Fruit fly (Drosophila melanogaster) whole organism, embryonic: Measurements from ENCODE around the gene ssp5.
A peak's percentile ranks its signal among the peaks of the same experiment; 100 is the strongest.

Experiments used
- Adf1 ChIP-seq: fragments of 200-800 bp; sonication (Bioruptor generic); IDR thresholded peaks from 2 replicates; pipeline ENCODE4 v1.3.6; 2022; ENCODE audit warnings: missing biosample characterization, missing genetic modification characterization
- Atf3 ChIP-seq: fragments of 200-800 bp; sonication (Bioruptor generic); optimal IDR thresholded peaks from 3 replicates; lab custom pipeline; 2016; ENCODE audit warnings: missing biosample characterization, missing genetic modification characterization
- B-H1 ChIP-seq: fragments of 200-800 bp; sonication (Bioruptor generic); IDR thresholded peaks from 3 replicates; pipeline ENCODE4 v1.3.6; 2022; ENCODE audit warnings: missing biosample characterization, missing genetic modification characterization
- BEAF-32 ChIP-seq: fragments of 200-800 bp; sonication (Bioruptor generic); optimal IDR thresholded peaks from 3 replicates; lab custom pipeline; 2017; ENCODE audit warnings: missing biosample characterization, missing genetic modification characterization, mild to moderate bottlenecking, moderate library complexity, missing genetic modification reagents
- CG10274 ChIP-seq: fragments of 200-800 bp; sonication (Bioruptor generic); optimal IDR thresholded peaks from 3 replicates; lab custom pipeline; 2017; ENCODE audit warnings: missing biosample characterization, mild to moderate bottlenecking, missing genetic modification characterization
- CG11695 ChIP-seq: fragments of 200-800 bp; sonication (Bioruptor generic); IDR thresholded peaks from 3 replicates; pipeline ENCODE4 v1.3.6; 2022; ENCODE audit warnings: missing biosample characterization, missing genetic modification characterization
- CG12155 ChIP-seq: fragments of 200-800 bp; sonication (Bioruptor generic); optimal IDR thresholded peaks from 3 replicates; lab custom pipeline; 2016; ENCODE audit warnings: missing biosample characterization, missing genetic modification characterization
- CG12942 ChIP-seq: fragments of 200-800 bp; sonication (Bioruptor generic); optimal IDR thresholded peaks from 3 replicates; lab custom pipeline; 2016; ENCODE audit warnings: missing biosample characterization, missing genetic modification characterization
- CG13424 ChIP-seq: fragments of 200-800 bp; sonication (Bioruptor generic); optimal IDR thresholded peaks from 2 replicates; lab custom pipeline; 2019; ENCODE audit warnings: missing biosample characterization, mild to moderate bottlenecking, missing genetic modification characterization, moderate library complexity
- CG13775 ChIP-seq: fragments of 200-800 bp; sonication (Bioruptor generic); optimal IDR thresholded peaks from 3 replicates; lab custom pipeline; 2017; ENCODE audit warnings: missing biosample characterization, mild to moderate bottlenecking, missing genetic modification characterization
- CG18599 ChIP-seq: fragments of 200-800 bp; sonication (Bioruptor generic); optimal IDR thresholded peaks from 3 replicates; lab custom pipeline; 2017; ENCODE audit warnings: missing biosample characterization, missing genetic modification characterization, mild to moderate bottlenecking, moderate library complexity, missing genetic modification reagents
- CG2129 ChIP-seq: fragments of 200-800 bp; sonication (Bioruptor generic); IDR thresholded peaks from 2 replicates; pipeline ENCODE4 v1.3.6; 2022; ENCODE audit warnings: missing biosample characterization, missing genetic modification characterization; ENCODE audit not compliant: partially characterized antibody
- CG30020 ChIP-seq: fragments of 200-800 bp; optimal IDR thresholded peaks from 2 replicates; lab custom pipeline; 2019; ENCODE audit warnings: missing biosample characterization, mild to moderate bottlenecking, missing genetic modification characterization, moderate library complexity
- CG30403 ChIP-seq: fragments of 200-800 bp; sonication (Bioruptor generic); optimal IDR thresholded peaks from 3 replicates; lab custom pipeline; 2016; ENCODE audit warnings: missing biosample characterization, missing genetic modification characterization
- CG34376 ChIP-seq: fragments of 200-800 bp; sonication (Bioruptor generic); optimal IDR thresholded peaks from 2 replicates; lab custom pipeline; 2018; ENCODE audit warnings: missing biosample characterization, mild to moderate bottlenecking, missing genetic modification characterization
- CG4707 ChIP-seq: fragments of 200-800 bp; sonication (Bioruptor generic); optimal IDR thresholded peaks from 2 replicates; lab custom pipeline; 2018; ENCODE audit warnings: missing biosample characterization, mild to moderate bottlenecking, missing genetic modification characterization, moderate library complexity
- CG6689 ChIP-seq: fragments of 200-800 bp; sonication (Bioruptor generic); IDR thresholded peaks from 2 replicates; pipeline ENCODE4 v1.3.6; 2022; ENCODE audit warnings: missing biosample characterization, missing genetic modification characterization
- CG7556 ChIP-seq: fragments of 200-800 bp; sonication (Bioruptor generic); optimal IDR thresholded peaks from 2 replicates; lab custom pipeline; 2017; ENCODE audit warnings: missing biosample characterization, mild to moderate bottlenecking, missing genetic modification characterization
- CG9215 ChIP-seq: fragments of 200-800 bp; sonication (Bioruptor generic); IDR thresholded peaks from 2 replicates; pipeline ENCODE4 v1.3.6; 2022; ENCODE audit warnings: missing biosample characterization, missing genetic modification characterization
- CTCF ChIP-seq: fragments of 200-800 bp; sonication (Bioruptor generic); optimal IDR thresholded peaks from 2 replicates; lab custom pipeline; 2017; ENCODE audit warnings: missing biosample characterization, mild to moderate bottlenecking, missing genetic modification characterization, moderate library complexity
- CrebB ChIP-seq: fragments of 200-800 bp; sonication (Bioruptor generic); optimal IDR thresholded peaks from 3 replicates; lab custom pipeline; 2018; ENCODE audit warnings: missing biosample characterization, mild to moderate bottlenecking, missing genetic modification characterization
- Dek ChIP-seq: fragments of 200-800 bp; sonication (Bioruptor generic); optimal IDR thresholded peaks from 3 replicates; lab custom pipeline; 2019; ENCODE audit warnings: missing biosample characterization, mild to moderate bottlenecking, missing genetic modification characterization, moderate library complexity
- H2.0 ChIP-seq: fragments of 200-800 bp; sonication (Bioruptor generic); IDR thresholded peaks from 2 replicates; pipeline ENCODE4 v1.3.6; 2022; ENCODE audit warnings: missing biosample characterization, missing genetic modification characterization
- HLH3B ChIP-seq: fragments of 200-800 bp; sonication (Bioruptor generic); IDR thresholded peaks from 2 replicates; pipeline ENCODE4 v1.3.6; 2022; ENCODE audit warnings: missing biosample characterization, missing genetic modification characterization
- Lim3 ChIP-seq: fragments of 200-800 bp; sonication (Bioruptor generic); IDR thresholded peaks from 2 replicates; pipeline ENCODE4 v1.3.6; 2022; ENCODE audit warnings: missing biosample characterization, missing genetic modification characterization
- Neu2 ChIP-seq: fragments of 200-800 bp; sonication (Bioruptor generic); optimal IDR thresholded peaks from 3 replicates; lab custom pipeline; 2016; ENCODE audit warnings: missing biosample characterization, missing genetic modification characterization, borderline replicate concordance
- Nf-YA ChIP-seq: fragments of 200-800 bp; sonication (Bioruptor generic); IDR thresholded peaks from 2 replicates; pipeline ENCODE4 v1.3.6; 2022; ENCODE audit warnings: missing biosample characterization, missing genetic modification characterization
- Rfx ChIP-seq: fragments of 200-800 bp; sonication (Bioruptor generic); IDR thresholded peaks from 2 replicates; pipeline ENCODE4 v1.3.6; 2022; ENCODE audit warnings: missing biosample characterization, missing genetic modification characterization
- Scr ChIP-seq: fragments of 200-800 bp; sonication (Bioruptor generic); IDR thresholded peaks from 2 replicates; pipeline ENCODE4 v1.3.6; 2022; ENCODE audit warnings: missing biosample characterization, missing genetic modification characterization; ENCODE audit not compliant: partially characterized antibody
- Six4 ChIP-seq: fragments of 200-800 bp; sonication (Bioruptor generic); optimal IDR thresholded peaks from 2 replicates; lab custom pipeline; 2016; ENCODE audit warnings: missing biosample characterization, missing genetic modification characterization
- Usf ChIP-seq: fragments of 200-800 bp; sonication (Bioruptor generic); optimal IDR thresholded peaks from 2 replicates; lab custom pipeline; 2017; ENCODE audit warnings: missing genotype, missing biosample characterization, missing genetic modification characterization
- ab ChIP-seq: fragments of 200-800 bp; sonication (Bioruptor generic); optimal IDR thresholded peaks from 2 replicates; lab custom pipeline; 2016; ENCODE audit warnings: missing biosample characterization, missing genetic modification characterization
- al ChIP-seq: fragments of 200-800 bp; sonication (Bioruptor generic); IDR thresholded peaks from 2 replicates; pipeline ENCODE4 v1.3.6; 2022; ENCODE audit warnings: missing biosample characterization, missing genetic modification characterization
- ara ChIP-seq: fragments of 200-800 bp; sonication (Bioruptor generic); IDR thresholded peaks from 2 replicates; pipeline ENCODE4 v1.3.6; 2022; ENCODE audit warnings: missing biosample characterization, missing genetic modification characterization
- bab2 ChIP-seq: fragments of 200-800 bp; sonication (Bioruptor generic); optimal IDR thresholded peaks from 2 replicates; lab custom pipeline; 2016; ENCODE audit warnings: missing biosample characterization, missing genetic modification characterization
- btn ChIP-seq: fragments of 200-800 bp; sonication (Bioruptor generic); optimal IDR thresholded peaks from 2 replicates; lab custom pipeline; 2016; ENCODE audit warnings: missing biosample characterization, missing genetic modification characterization
- chinmo ChIP-seq: fragments of 200-800 bp; sonication (Bioruptor generic); IDR thresholded peaks from 4 replicates; pipeline ENCODE4 v1.3.6; 2022; ENCODE audit warnings: missing biosample characterization, missing genetic modification characterization; ENCODE audit not compliant: partially characterized antibody
- ci ChIP-seq: fragments of 200-800 bp; sonication (Bioruptor generic); IDR thresholded peaks from 3 replicates; pipeline ENCODE4 v1.3.6; 2022; ENCODE audit warnings: missing biosample characterization, missing genetic modification characterization
- dati ChIP-seq: fragments of 200-800 bp; sonication (Bioruptor generic); IDR thresholded peaks from 2 replicates; pipeline ENCODE4 v1.3.6; 2022; ENCODE audit warnings: missing biosample characterization, missing genetic modification characterization
- disco-r ChIP-seq: fragments of 200-800 bp; sonication (Bioruptor generic); optimal IDR thresholded peaks from 2 replicates; lab custom pipeline; 2016; ENCODE audit warnings: missing biosample characterization, missing genetic modification characterization
- gro ChIP-seq: fragments of 200-800 bp; sonication (Bioruptor generic); optimal IDR thresholded peaks from 2 replicates; lab custom pipeline; 2016; ENCODE audit warnings: missing biosample characterization, missing genetic modification characterization
- h ChIP-seq: fragments of >200 bp; optimal IDR thresholded peaks from 2 replicates; lab custom pipeline; 2017
- lab ChIP-seq: fragments of 200-800 bp; sonication (Bioruptor generic); optimal IDR thresholded peaks from 3 replicates; lab custom pipeline; 2017; ENCODE audit warnings: missing biosample characterization, missing genetic modification characterization, mild to moderate bottlenecking, moderate library complexity, missing genetic modification reagents
- lbe ChIP-seq: fragments of 200-800 bp; sonication (Bioruptor generic); optimal IDR thresholded peaks from 2 replicates; lab custom pipeline; 2016; ENCODE audit warnings: missing biosample characterization, mild to moderate bottlenecking, missing genetic modification characterization
- mam ChIP-seq: fragments of 200-800 bp; sonication (Bioruptor generic); optimal IDR thresholded peaks from 3 replicates; lab custom pipeline; 2016; ENCODE audit warnings: missing biosample characterization, missing genetic modification characterization
- org-1 ChIP-seq: fragments of 200-800 bp; sonication (Bioruptor generic); optimal IDR thresholded peaks from 2 replicates; lab custom pipeline; 2017; ENCODE audit warnings: missing biosample characterization, missing genetic modification characterization
- ranshi ChIP-seq: fragments of 200-800 bp; sonication (Bioruptor generic); IDR thresholded peaks from 2 replicates; pipeline ENCODE4 v1.3.6; 2022; ENCODE audit warnings: missing biosample characterization, missing genetic modification characterization
- salm ChIP-seq: fragments of 200-800 bp; sonication (Bioruptor generic); optimal IDR thresholded peaks from 2 replicates; lab custom pipeline; 2018; ENCODE audit warnings: missing biosample characterization, mild to moderate bottlenecking, missing genetic modification characterization
- tll ChIP-seq, 2 experiments: fragments of 200-800 bp in 1 of 2; fragments of >200 bp in 1 of 2; sonication (Bioruptor generic) in 1 of 2; optimal IDR thresholded peaks; 2 replicates each; lab custom pipeline; 2017 to 2019; ENCODE audit warnings: missing biosample characterization in 2 of 2, missing genetic modification characterization in 2 of 2, mild to moderate bottlenecking in 1 of 2, moderate library complexity in 1 of 2
- ttk ChIP-seq: fragments of 200-800 bp; sonication (Bioruptor generic); IDR thresholded peaks from 2 replicates; pipeline ENCODE4 v2.1.2; 2022; ENCODE audit warnings: missing biosample characterization, missing genetic modification characterization
- tx ChIP-seq: fragments of 200-800 bp; sonication (Bioruptor generic); optimal IDR thresholded peaks from 2 replicates; lab custom pipeline; 2016; ENCODE audit warnings: missing biosample characterization, missing genetic modification characterization
- wor ChIP-seq: fragments of 200-800 bp; sonication (Bioruptor generic); IDR thresholded peaks from 2 replicates; pipeline ENCODE4 v1.3.6; 2022; ENCODE audit warnings: missing biosample characterization, missing genetic modification characterization

Gene ssp5

dm6 chr3R:12016828-12017280, 16.1 kb upstream of the ssp5 start, which contains the start of the genes DCAF12 and Spt3 (continued):
- TF ChIP-seq CG30020 (tag; lab: Kevin White, UChicago) (peak; percentile 69), ara (GFP tag; lab: Robert Waterston, UW) (no peak), Atf3 (GFP tag; lab: Kevin White, UChicago) (no peak), tx (GFP tag; lab: Kevin White, UChicago) (no peak), Scr (GFP tag; lab: Robert Waterston, UW) (peak; percentile 98), lbe (GFP tag; lab: Kevin White, UChicago) (no peak), CTCF (GFP tag; lab: Kevin White, UChicago) (no peak), CG9215 (GFP tag; lab: Robert Waterston, UW) (peak; percentile 69), B-H1 (GFP tag; lab: Robert Waterston, UW) (no peak; the same call in 2 of the 3 replicates), CG12155 (GFP tag; lab: Kevin White, UChicago) (peak; percentile 7), disco-r (GFP tag; lab: Kevin White, UChicago) (no peak), CG2129 (GFP tag; lab: Robert Waterston, UW) (peak; percentile 94), CG4707 (GFP tag; lab: Kevin White, UChicago) (no peak), Neu2 (GFP tag; lab: Kevin White, UChicago) (no peak), dati (GFP tag; lab: Robert Waterston, UW) (no peak), CG7556 (GFP tag; lab: Kevin White, UChicago) (no peak), wor (GFP tag; lab: Robert Waterston, UW) (no peak), CG11695 (GFP tag; lab: Robert Waterston, UW) (no peak), al (GFP tag; lab: Robert Waterston, UW) (peak; percentile 51; the same call in 1 of the 2 replicates), Adf1 (no peak), HLH3B (GFP tag; lab: Robert Waterston, UW) (peak; percentile 19; the same call in 1 of the 2 replicates), CG6689 (peak; percentile 42), Nf-YA (GFP tag; lab: Robert Waterston, UW) (no peak), mam (GFP tag; lab: Kevin White, UChicago) (no peak), CG12942 (GFP tag; lab: Kevin White, UChicago) (no peak), Usf (no peak), CG34376 (no peak), Rfx (GFP tag; lab: Robert Waterston, UW) (peak; percentile 77), ranshi (no peak; the same call in 1 of the 2 replicates), salm (tag; lab: Kevin White, UChicago) (peak; percentile 10), ab (no peak), ttk (GFP tag; lab: Robert Waterston, UW) (no peak), CG13775 (peak; percentile 66), H2.0 (GFP tag; lab: Robert Waterston, UW) (0 out of 2 replicates have a peak, but pooled peaks have one; percentile 23), h (lab: Kevin White, UChicago) (no peak), btn (no peak), lab (peak; percentile 63), org-1 (GFP tag; lab: Kevin White, UChicago) (no peak), BEAF-32 (GFP tag; lab: Kevin White, UChicago) (peak; percentile 80), CG13424 (tag; lab: Kevin White, UChicago) (peak; percentile 72), CG18599 (peak; percentile 62), CG30403 (peak; percentile 33), Lim3 (no peak), gro (GFP tag; lab: Kevin White, UChicago) (no peak), chinmo (peak; percentile 81; the same call in 2 of the 4 replicates), ci (GFP tag; lab: Robert Waterston, UW) (no peak), tll (GFP tag; optimal IDR thresholded peaks at IDR 0.05; lab: Kevin White, UChicago) (peak in 1 of 2 experiments; percentile 59), bab2 (GFP tag; lab: Kevin White, UChicago) (no peak), Six4 (peak; percentile 25), CrebB (no peak), Dek (tag; lab: Kevin White, UChicago) (peak; percentile 55), CG10274 (no peak)
